Fruit fly (Drosophila melanogaster) S2 (cell line): Measurements from ENCODE around the gene HisRS.

Experiments
- CG8478 ChIP-seq: fragments of >200 bp; optimal IDR thresholded peaks from 2 replicates; lab custom pipeline; 2018
- CTCF ChIP-seq, 2 experiments: fragments of >200 bp; optimal IDR thresholded peaks; 2 replicates each; lab custom pipeline; 2018

HisRS gene

DNA sequence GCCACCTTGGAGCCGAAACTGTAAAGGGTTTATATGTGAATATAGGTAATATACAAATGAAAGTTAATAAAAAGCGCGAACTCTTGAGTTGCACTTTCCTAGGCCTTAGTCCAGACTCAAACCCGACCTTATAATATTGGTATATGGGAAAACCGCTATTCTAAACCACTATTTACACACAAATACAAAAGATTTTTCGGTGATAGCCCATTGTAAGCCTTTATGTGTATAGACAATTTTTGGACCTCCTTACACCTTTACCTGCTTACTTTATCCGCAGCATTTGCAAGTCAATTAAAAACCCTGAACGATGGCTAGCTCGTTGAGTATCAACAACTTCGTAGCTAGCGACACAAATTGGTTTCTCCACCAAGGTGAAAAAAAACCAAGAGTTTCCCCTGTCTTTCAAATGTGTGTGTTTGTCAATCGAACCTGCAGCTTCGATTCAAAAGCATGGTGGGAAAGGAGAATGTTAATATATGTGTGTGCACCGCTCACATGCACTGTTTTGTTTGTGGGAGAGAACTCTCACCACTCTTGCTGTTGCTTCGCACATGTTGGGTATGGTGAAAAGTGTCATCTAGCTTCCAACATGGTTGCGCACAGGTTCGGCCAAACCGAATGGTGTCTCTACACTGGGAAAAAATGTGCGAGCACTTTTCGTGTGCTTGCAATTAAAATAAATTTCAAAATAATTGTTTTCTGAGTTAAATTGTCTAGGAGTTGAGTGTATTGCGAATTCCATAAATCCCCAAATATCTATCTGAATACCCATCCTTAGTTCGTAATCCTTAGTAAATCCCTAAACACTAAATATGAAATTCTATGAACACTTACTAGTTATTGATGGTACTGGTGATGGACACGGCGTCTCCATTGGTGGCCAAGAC is 8.3 kb upstream of the HisRS start:
- TF ChIP-seq CTCF (optimal IDR thresholded peaks at IDR 0.05; lab: Kevin White, UChicago): no peak
- no peak for TF ChIP-seq CG8478 (lab: Kevin White, UChicago)

DNA sequence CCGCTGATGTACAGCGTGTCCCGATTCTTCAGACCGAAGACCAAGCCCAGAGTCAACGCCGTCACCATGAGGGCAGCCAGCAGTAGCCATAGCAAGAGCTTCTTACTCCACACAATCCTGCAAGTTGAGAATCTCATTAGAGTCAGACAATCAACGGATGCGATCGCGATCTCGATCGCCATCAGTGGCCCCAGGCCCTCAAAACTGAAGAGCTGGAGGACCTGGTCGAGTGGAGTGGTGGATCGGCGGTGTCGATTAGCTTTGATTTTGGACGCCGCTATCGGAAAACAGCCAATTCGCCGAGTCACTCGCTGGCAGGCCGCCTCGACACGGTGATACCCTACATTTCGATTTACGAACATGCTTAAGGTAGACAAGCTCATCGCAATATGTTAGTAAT is 6.7 kb upstream of the HisRS start:
- TF ChIP-seq CG8478 (lab: Kevin White, UChicago) (no peak), CTCF (optimal IDR thresholded peaks at IDR 0.05; lab: Kevin White, UChicago) (no peak)

DNA sequence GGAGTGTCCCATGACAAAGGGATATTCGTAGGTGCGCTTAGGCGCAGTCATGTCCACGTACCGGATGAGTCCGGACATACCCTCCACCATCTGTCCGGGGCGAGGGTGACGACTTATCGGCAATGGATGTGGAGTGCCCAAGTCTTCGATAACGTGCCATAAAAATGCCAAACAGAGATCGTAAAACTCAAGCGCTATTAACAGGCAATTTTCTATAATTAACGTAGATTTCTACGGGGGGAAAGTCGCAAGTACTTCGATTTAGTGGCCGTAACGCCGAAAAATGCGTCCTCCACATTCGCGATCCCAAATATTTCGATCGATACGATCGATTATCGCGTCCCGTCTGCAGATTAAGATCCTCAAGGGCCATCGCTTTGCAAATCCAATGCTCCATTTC is 5.8 kb upstream of the HisRS start:
- no peak for TF ChIP-seq CTCF (optimal IDR thresholded peaks at IDR 0.05; lab: Kevin White, UChicago)
- TF ChIP-seq CG8478 (lab: Kevin White, UChicago): no peak

DNA sequence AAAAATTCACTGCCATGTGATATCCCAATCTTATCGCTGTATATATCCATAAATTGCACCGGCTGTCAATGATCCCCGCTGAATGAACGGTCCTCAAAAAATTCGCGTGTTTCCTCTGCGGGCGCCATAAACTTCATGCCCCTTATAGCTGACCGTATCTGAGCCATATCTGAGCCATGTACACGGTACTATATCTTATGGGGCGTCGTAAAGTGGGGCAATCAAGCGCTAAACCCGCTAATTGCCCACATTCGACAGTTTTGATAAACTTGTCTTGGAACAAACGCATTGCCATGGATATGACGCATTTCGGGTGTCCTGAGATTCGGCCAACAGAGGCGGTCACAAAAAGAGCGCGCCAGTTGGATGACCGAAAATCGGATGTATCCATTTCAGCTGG is 4.3 kb upstream of the HisRS start:
- TF ChIP-seq CG8478 (lab: Kevin White, UChicago) (no peak), CTCF (optimal IDR thresholded peaks at IDR 0.05; lab: Kevin White, UChicago) (no peak)

DNA sequence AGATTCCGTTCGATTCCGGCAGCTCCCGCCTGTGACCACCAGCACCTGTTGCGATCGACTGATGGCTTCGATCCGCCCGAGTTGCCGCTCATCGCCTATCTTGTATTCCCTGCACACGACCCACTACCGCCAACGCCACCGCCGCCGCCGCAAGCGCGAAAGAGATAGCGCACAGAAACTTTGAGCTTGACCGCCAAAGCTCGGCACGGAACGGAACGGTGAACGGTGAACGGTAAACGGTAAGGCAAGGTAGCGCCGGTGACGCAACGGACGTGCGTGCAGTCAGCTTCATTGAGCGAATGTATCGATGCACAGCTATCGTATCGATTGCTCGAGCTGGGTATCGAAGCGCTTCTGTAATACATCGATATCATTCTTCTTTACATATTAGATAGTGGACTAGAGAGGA is 3.0 kb upstream of the HisRS start, which contains the start of gene Ggt-1:
Ggt-1 (minus strand) TSS at position 251 of the 409 bp plus-strand sequence.
- no peak for TF ChIP-seq CTCF (optimal IDR thresholded peaks at IDR 0.05; lab: Kevin White, UChicago)
- TF ChIP-seq CG8478 (lab: Kevin White, UChicago): no peak

DNA sequence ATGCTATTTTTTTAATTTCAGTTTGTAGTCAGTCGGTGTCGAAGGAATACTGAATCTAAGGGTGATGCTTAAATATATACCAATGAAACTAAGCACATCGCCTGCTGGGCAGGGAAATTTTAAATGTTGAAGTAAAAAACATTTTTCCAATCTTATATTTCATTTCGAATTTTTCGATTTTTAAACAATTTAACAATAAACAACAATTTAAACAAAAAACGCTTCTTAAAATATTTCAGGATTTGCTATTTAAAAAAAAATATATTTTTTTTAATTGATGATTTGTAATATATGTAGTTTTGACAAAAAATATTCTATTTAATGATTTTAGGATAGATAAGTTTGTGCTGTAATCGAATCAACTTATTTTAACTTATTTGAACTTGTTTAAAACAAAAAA is 461 bp upstream of the HisRS start, which contains the start of gene CG6470:
CG6470 (minus strand) TSS at position 101 of the 400 bp plus-strand sequence.
- no peak for TF ChIP-seq CG8478 (lab: Kevin White, UChicago)
- no peak for TF ChIP-seq CTCF (optimal IDR thresholded peaks at IDR 0.05; lab: Kevin White, UChicago)

DNA sequence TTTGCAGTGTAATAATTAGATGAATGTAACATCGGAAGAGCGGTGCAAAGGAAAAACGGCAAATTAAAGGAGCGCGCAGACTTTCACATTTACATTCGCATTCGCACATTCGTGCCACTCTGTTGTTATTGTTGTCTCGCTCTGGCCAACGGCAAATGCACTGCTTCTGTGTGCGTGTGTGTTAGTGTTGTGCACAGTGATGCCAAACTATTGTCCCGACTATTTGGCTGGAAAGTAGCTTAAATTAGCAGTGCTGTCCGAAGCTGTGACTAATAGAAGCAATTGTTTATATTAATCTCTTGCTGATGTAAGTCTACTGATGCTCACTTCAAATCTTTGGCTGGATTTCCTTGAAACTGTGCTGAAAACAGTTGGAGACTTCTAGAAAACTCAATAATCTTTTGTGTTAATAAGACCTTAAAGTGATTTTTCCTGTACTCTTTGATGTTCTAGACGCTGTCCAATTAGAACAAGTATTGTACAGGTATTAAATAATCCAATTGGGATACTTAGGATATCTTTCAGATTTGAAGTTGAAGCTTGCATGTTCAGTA is 837 bp downstream of the HisRS start:
- peak; percentile 6 to 42 for TF ChIP-seq CTCF (optimal IDR thresholded peaks at IDR 0.05; lab: Kevin White, UChicago)
- no peak for TF ChIP-seq CG8478 (lab: Kevin White, UChicago)

DNA sequence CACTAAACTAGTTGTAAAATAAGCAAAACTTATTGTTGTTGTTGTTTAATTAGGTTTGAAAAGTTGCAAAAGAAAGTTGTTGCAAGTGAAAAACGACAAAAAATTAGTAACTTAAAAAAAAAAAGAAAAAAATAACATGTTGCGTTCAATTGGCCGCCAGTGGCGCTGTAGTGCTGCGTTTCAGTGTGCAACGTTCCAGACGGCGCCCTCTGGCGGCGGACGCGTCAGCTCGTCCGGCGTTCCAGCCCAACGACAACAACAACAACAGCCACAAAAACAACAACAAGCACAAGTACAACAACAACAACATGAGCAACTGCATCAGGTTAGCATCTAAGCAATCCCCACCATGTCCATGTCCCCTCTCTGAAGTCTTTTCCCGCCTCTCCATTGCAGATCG is 2.2 kb downstream of the HisRS start:
- TF ChIP-seq CG8478 (lab: Kevin White, UChicago) (no peak), CTCF (optimal IDR thresholded peaks at IDR 0.05; lab: Kevin White, UChicago) (peak; percentile 93 to 96)

DNA sequence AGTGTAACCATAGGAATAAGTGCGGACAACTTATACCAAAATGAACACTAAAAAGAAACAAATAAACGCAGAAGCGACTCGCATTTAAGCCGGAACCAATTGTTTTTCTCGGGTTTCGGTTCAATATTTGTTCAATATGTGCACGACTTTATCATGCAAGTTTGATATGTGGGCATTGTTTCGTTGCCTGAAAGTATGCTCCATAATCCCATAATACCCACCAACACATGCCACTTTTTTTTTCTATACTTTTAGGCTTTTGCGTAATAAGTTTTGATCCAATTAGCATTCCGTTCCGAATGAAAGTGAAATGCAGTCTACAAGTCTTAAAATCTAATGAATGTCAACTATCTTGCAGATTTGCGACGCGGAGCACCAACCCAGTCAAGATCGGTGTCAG is 5.1 kb downstream of the HisRS start:
- TF ChIP-seq CG8478 (lab: Kevin White, UChicago) (no peak), CTCF (optimal IDR thresholded peaks at IDR 0.05; lab: Kevin White, UChicago) (no peak)

DNA sequence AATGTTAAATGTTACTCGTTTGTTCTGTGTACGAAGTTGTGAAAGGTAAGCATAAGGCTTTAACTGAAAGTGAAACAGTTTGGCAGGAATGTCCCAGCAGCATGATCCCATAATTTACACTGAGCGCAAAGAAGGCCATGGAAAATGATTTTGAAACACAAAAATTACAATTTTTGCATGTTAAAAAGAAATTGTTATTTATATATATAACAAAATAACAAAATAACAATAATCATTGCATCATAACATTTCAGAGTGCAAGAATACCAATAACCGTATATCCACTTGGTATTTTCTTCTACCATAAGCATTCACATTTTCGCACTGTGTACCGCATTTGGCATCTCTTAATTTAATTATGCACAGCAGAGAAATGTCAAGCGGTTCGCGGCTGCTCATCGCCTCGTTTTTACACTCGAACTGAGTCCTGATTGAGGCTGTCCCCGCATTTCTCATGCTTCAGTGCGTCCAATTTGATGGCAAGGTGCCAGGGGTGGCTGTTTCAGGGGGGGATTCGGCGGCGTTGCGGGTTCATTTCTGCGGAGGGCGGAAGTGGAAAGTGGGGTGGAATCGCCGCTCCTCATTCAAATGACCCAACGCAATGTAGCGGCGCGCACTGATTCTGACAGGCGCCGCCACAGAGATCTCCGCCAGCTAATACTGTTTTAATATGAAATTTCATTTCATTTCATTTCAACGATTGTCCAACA is 7.3 kb downstream of the HisRS start, which contains the start of gene CG6481:
CG6481 (minus strand) TSS at position 51 of the 710 bp plus-strand sequence.
- TF ChIP-seq CTCF (optimal IDR thresholded peaks at IDR 0.05; lab: Kevin White, UChicago): no peak
- no peak for TF ChIP-seq CG8478 (lab: Kevin White, UChicago)

DNA sequence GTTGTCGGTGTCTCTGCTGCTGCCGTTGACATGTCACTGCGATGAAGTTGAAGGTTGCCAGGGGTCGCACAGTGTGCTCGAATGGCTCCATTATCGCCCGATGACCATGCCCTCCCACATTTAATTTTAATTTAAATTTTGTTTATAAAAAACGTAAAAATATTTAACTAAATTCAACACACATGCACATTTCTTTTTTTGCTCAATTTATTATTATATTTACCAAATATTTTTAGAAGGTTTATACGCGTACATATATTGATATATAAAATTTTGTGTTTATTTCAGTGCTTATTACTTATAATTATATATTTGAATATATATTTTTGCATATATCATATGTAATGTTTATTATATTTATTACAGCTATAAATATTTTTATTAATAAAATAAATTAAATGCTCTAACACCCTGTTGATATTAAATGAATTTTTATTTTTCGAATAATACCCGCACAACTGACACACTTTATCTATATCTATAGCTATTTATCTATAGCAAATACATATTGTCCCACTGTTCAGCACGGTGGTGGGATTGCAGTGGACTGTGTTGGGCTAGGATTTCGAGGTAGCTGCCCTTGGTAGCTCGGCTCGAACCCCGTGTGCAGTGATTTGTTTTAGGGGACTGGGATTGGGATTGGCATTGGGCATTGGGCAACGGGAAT is 8.1 kb downstream of the HisRS start:
- TF ChIP-seq CTCF (optimal IDR thresholded peaks at IDR 0.05; lab: Kevin White, UChicago) (no peak), CG8478 (lab: Kevin White, UChicago) (no peak)

DNA sequence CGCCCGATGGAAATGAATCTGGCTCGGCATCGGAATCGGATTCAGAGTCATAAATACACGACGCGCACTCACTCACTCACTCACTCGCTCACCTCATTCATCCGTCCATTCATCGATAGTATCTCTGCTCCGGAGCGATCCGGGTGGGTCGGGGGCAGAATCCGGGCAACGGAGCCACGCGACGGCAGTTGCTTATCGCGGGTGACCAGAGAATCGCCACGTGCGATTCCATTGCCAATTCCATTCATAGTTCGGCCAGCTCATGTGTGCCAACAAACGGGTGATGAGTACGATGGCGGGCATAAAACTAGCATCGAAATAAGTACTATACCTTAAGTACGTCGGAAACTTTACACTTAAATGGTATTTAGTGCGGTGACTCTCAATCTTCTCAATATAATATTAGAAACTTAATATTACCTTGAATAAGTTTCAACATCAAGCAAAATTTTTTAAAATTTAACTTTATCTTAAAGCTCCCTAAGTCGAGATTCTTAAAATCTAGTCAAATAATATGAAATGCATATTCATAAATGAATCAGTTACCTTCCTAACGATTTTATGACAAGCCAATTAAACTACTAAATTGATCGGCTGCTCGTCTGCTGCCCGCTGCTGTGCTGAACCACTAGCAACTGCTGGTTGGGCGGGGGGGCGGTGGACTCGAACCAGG is 9.5 kb downstream of the HisRS start:
- TF ChIP-seq CTCF (optimal IDR thresholded peaks at IDR 0.05; lab: Kevin White, UChicago): no peak

DNA sequence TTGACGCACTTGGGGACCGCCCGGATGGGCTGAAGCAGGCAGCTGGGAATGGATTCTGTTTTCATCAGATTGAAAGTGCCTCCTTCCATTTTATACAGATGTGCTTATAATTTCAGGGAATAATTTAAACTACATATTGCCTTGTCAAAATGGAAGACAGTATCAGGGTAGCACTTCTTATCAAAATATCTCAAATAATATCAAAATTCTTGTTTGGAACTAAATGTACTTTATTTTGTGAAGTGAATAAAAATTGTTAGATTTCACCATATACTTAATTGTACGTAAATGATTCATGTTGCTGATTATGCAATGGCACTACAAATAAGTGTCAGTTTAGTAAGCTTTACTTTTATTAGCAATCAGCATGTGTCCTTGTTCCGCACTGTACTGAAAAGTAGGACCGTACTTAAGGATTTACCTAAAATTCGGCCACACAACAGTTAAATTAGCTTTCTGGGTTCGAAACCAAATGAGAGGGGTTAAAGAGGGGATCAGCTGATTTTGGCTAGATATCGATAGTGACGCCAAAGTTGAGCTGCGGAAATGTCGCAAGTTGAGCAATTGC is 13.0 kb downstream of the HisRS start, which contains the start of the genes CG15042 and CG15047:
CG15042 (minus strand) TSS at position 101 of the 568 bp plus-strand sequence.
CG15047 (plus strand) TSS at position 518 of the 568 bp plus-strand sequence.
- TF ChIP-seq CG8478 (lab: Kevin White, UChicago): no peak
- no peak for TF ChIP-seq CTCF (optimal IDR thresholded peaks at IDR 0.05; lab: Kevin White, UChicago)
